Fruit fly (Drosophila melanogaster) whole organism, prepupa: Measurements from ENCODE around the gene CG43093.

Source experiments
- CG10631 ChIP-seq: fragments of 200-800 bp; sonication (Bioruptor generic); optimal IDR thresholded peaks from 2 replicates; lab custom pipeline; 2016; ENCODE audit warnings: missing biosample characterization, missing genetic modification characterization
- CG10669 ChIP-seq: fragments of 200-800 bp; sonication (Bioruptor generic); optimal IDR thresholded peaks from 3 replicates; lab custom pipeline; 2018; ENCODE audit warnings: missing biosample characterization, mild to moderate bottlenecking, missing genetic modification characterization, moderate library complexity
- CG11294 ChIP-seq: fragments of 200-800 bp; sonication (Bioruptor generic); IDR thresholded peaks from 2 replicates; pipeline ENCODE4 v1.3.6; 2022; ENCODE audit warnings: missing biosample characterization, missing genetic modification characterization
- CG11762 ChIP-seq: fragments of 200-800 bp; sonication (Bioruptor generic); optimal IDR thresholded peaks from 3 replicates; lab custom pipeline; 2016; ENCODE audit warnings: missing biosample characterization, missing genetic modification characterization; ENCODE audit not compliant: insufficient read depth
- CG11902 ChIP-seq: fragments of 200-800 bp; sonication (Bioruptor generic); optimal IDR thresholded peaks from 3 replicates; lab custom pipeline; 2016; ENCODE audit warnings: missing biosample characterization, missing genetic modification characterization
- CG15336 ChIP-seq: fragments of 200-800 bp; sonication (Bioruptor generic); IDR thresholded peaks from 2 replicates; pipeline ENCODE4 v1.3.6; 2022; ENCODE audit warnings: missing biosample characterization, missing genetic modification characterization
- CG16779 ChIP-seq: fragments of 200-800 bp; sonication (Bioruptor generic); optimal IDR thresholded peaks from 3 replicates; lab custom pipeline; 2017; ENCODE audit warnings: missing biosample characterization, mild to moderate bottlenecking, missing genetic modification characterization
- CG3032 ChIP-seq: fragments of 200-800 bp; optimal IDR thresholded peaks from 2 replicates; lab custom pipeline; 2019; ENCODE audit warnings: missing biosample characterization, mild to moderate bottlenecking, missing genetic modification characterization, moderate library complexity
- CG32006 ChIP-seq: fragments of 200-800 bp; sonication (Bioruptor generic); optimal IDR thresholded peaks from 3 replicates; lab custom pipeline; 2017; ENCODE audit warnings: missing biosample characterization, mild to moderate bottlenecking, missing genetic modification characterization
- CG3919 ChIP-seq: fragments of 200-800 bp; sonication (Bioruptor generic); optimal IDR thresholded peaks from 3 replicates; lab custom pipeline; 2016; ENCODE audit warnings: missing biosample characterization, missing genetic modification characterization
- CG4318 ChIP-seq: fragments of 200-800 bp; sonication (Bioruptor generic); optimal IDR thresholded peaks from 3 replicates; lab custom pipeline; 2017; ENCODE audit warnings: missing biosample characterization, mild to moderate bottlenecking, missing genetic modification characterization
- CG6276 ChIP-seq: fragments of 200-800 bp; sonication (Bioruptor generic); optimal IDR thresholded peaks from 2 replicates; lab custom pipeline; 2017; ENCODE audit warnings: missing biosample characterization, mild to moderate bottlenecking, missing genetic modification characterization
- CG6792 ChIP-seq: fragments of 200-800 bp; sonication (Bioruptor generic); optimal IDR thresholded peaks from 3 replicates; lab custom pipeline; 2016; ENCODE audit warnings: missing biosample characterization, missing genetic modification characterization
- CG7368 ChIP-seq: fragments of 200-800 bp; sonication (Bioruptor generic); optimal IDR thresholded peaks from 3 replicates; lab custom pipeline; 2016; ENCODE audit warnings: missing biosample characterization, missing genetic modification characterization
- CG8119 ChIP-seq: fragments of 200-800 bp; sonication (Bioruptor generic); IDR thresholded peaks from 3 replicates; pipeline ENCODE4 v1.3.6; 2022; ENCODE audit warnings: missing biosample characterization, missing genetic modification characterization
- CG8319 ChIP-seq: fragments of 200-800 bp; sonication (Bioruptor generic); optimal IDR thresholded peaks from 3 replicates; lab custom pipeline; 2016; ENCODE audit warnings: missing biosample characterization, missing genetic modification characterization
- CG8632 ChIP-seq: fragments of 200-800 bp; sonication (Bioruptor generic); optimal IDR thresholded peaks from 3 replicates; lab custom pipeline; 2016; ENCODE audit warnings: missing biosample characterization, missing genetic modification characterization
- CG9139 ChIP-seq: fragments of 200-800 bp; sonication (Bioruptor generic); optimal IDR thresholded peaks from 3 replicates; lab custom pipeline; 2017; ENCODE audit warnings: missing biosample characterization, mild to moderate bottlenecking, missing genetic modification characterization
- Eip75B ChIP-seq: fragments of 200-800 bp; sonication (Bioruptor generic); optimal IDR thresholded peaks from 3 replicates; lab custom pipeline; 2016; ENCODE audit warnings: missing biosample characterization, missing genetic modification characterization
- Ets21C ChIP-seq: fragments of 200-800 bp; sonication (Bioruptor generic); optimal IDR thresholded peaks from 3 replicates; lab custom pipeline; 2016; ENCODE audit warnings: missing biosample characterization, missing genetic modification characterization
- Ets96B ChIP-seq: fragments of 200-800 bp; optimal IDR thresholded peaks from 2 replicates; lab custom pipeline; 2019; ENCODE audit warnings: missing biosample characterization, mild to moderate bottlenecking, missing genetic modification characterization, moderate library complexity
- Gug ChIP-seq: fragments of 200-800 bp; sonication (Bioruptor generic); IDR thresholded peaks from 2 replicates; pipeline ENCODE4 v1.3.6; 2022; ENCODE audit warnings: missing biosample characterization, missing genetic modification characterization
- Hr38 ChIP-seq: sonication (Bioruptor generic); optimal IDR thresholded peaks from 2 replicates; lab custom pipeline; 2016; ENCODE audit warnings: missing biosample characterization, missing genetic modification characterization
- Hr4 ChIP-seq: fragments of 200-800 bp; sonication (Bioruptor generic); optimal IDR thresholded peaks from 3 replicates; lab custom pipeline; 2016; ENCODE audit warnings: missing biosample characterization, missing genetic modification characterization
- Met ChIP-seq: fragments of 200-800 bp; sonication (Bioruptor generic); optimal IDR thresholded peaks from 3 replicates; lab custom pipeline; 2016; ENCODE audit warnings: missing biosample characterization, missing genetic modification characterization
- achi ChIP-seq: fragments of 200-800 bp; sonication (Bioruptor generic); optimal IDR thresholded peaks from 3 replicates; lab custom pipeline; 2016; ENCODE audit warnings: missing biosample characterization, missing genetic modification characterization
- cyc ChIP-seq: fragments of 200-800 bp; sonication (Bioruptor generic); optimal IDR thresholded peaks from 3 replicates; lab custom pipeline; 2016; ENCODE audit warnings: missing biosample characterization, missing genetic modification characterization
- dac ChIP-seq: fragments of 200-800 bp; sonication (Bioruptor generic); optimal IDR thresholded peaks from 2 replicates; lab custom pipeline; 2017; ENCODE audit warnings: missing biosample characterization, mild to moderate bottlenecking, missing genetic modification characterization
- eg ChIP-seq: fragments of 200-800 bp; sonication (Bioruptor generic); IDR thresholded peaks from 3 replicates; pipeline ENCODE4 v1.3.6; 2022; ENCODE audit warnings: missing biosample characterization, missing genetic modification characterization
- esn ChIP-seq: fragments of 200-800 bp; sonication (Bioruptor generic); optimal IDR thresholded peaks from 2 replicates; lab custom pipeline; 2016; ENCODE audit warnings: missing biosample characterization, mild to moderate bottlenecking, missing genetic modification characterization, moderate library complexity
- fd59A ChIP-seq: fragments of 200-800 bp; sonication (Bioruptor generic); optimal IDR thresholded peaks from 2 replicates; lab custom pipeline; 2017; ENCODE audit warnings: missing biosample characterization, mild to moderate bottlenecking, missing genetic modification characterization, missing genetic modification reagents
- fkh ChIP-seq: fragments of 200-800 bp; sonication (Bioruptor generic); optimal IDR thresholded peaks from 3 replicates; lab custom pipeline; 2017; ENCODE audit warnings: missing biosample characterization, mild to moderate bottlenecking, missing genetic modification characterization, moderate library complexity
- pdm3 ChIP-seq: fragments of 200-800 bp; sonication (Bioruptor generic); optimal IDR thresholded peaks from 3 replicates; lab custom pipeline; 2016; ENCODE audit warnings: missing biosample characterization, missing genetic modification characterization
- salr ChIP-seq, 2 experiments: fragments of 200-800 bp; sonication (Bioruptor generic); optimal IDR thresholded peaks; 3 replicates each; lab custom pipeline; 2016 to 2018; ENCODE audit warnings: missing biosample characterization in 2 of 2, missing genetic modification characterization in 2 of 2, mild to moderate bottlenecking in 1 of 2
- ss ChIP-seq, 2 experiments: fragments of 200-800 bp; sonication (Bioruptor generic); optimal IDR thresholded peaks; 2 replicates in 1 of 2; 3 replicates in 1 of 2; lab custom pipeline; 2017 to 2018; ENCODE audit warnings: mild to moderate bottlenecking in 2 of 2, missing biosample characterization in 2 of 2, missing genetic modification characterization in 2 of 2, moderate library complexity in 1 of 2
- svp ChIP-seq: fragments of 200-800 bp; sonication (Bioruptor generic); peaks from one replicate; lab custom pipeline; 2016; ENCODE audit warnings: missing biosample characterization, missing genetic modification characterization
- topi ChIP-seq: fragments of 200-800 bp; sonication (Bioruptor generic); optimal IDR thresholded peaks from 3 replicates; lab custom pipeline; 2016; ENCODE audit warnings: missing biosample characterization, missing genetic modification characterization

CG43093 gene

DNA sequence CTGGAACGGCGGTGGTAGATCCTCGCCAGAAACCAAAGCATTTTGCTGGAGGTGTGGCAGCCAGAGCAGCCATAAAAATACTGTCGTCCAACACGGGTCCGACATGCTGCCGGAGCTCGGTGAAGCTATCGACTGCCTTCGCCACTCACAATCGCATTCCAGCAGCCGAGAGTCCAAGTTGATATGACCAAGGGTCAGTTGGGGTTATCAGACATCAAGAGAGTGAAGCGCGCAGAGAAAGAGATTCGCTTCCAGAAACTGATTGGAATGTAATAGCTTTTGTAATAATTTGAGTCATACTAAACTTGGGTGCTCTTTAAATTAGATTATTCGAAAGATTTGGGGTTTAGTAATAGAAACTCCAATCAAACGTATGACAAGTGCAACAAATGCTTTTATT is 6.5 kb downstream of the CG43093 start, which contains the start of gene Nepl14:
Gene Nepl14 (minus strand): TSS at position 125 of the 400 bp plus-strand sequence.
- TF ChIP-seq svp (peak; percentile 100), ss (GFP tag; optimal IDR thresholded peaks at IDR 0.05; lab: Kevin White, UChicago) (no peak)
- TF ChIP-seq, all 60 proteins: peak for 1

DNA sequence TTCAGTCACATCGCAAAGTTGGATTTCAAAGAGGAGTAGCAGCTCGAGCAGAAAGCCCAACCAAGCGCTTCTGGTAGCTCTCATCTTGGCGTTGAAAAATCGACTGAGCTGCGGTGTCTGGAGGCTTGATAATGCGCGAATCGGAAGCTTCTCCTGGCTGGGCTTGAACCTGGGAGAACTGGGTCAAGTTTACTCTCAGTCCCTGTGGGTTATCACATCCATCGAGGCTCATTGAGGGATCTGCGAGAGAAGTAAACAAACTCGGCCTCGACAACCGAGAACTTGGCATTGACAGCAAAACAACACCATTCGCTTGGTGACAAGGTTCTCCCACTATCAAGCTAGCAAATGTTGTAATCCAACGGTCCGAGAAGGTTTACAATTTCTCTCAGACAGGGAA is 9.1 kb downstream of the CG43093 start, which contains the start of gene Nepl13:
Gene Nepl13 (minus strand): TSS at position 89 of the 400 bp plus-strand sequence.
- peak; percentile 97 for TF ChIP-seq svp
- no peak for TF ChIP-seq CG8632

DNA sequence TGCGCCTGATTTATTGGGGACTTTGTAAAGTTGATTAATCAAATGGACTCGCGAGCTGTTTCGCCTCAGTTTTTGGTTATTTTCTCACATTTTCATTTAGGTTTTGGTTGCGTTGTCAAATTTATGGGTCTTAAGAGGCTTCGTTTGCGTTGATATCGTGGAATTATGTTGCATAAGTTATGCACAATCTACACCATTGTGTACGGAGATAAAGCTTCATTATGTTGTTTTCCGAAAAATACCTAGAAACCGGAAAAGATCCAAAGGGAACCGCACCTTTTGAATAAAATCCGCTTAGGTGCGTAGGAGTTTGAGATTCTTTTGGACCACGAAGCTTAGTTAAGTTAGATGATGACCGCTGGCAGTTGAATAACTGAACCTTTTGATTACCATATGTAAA is 13.0 kb downstream of the CG43093 start:
- TF ChIP-seq CG8632 (no peak), topi (GFP tag; lab: Kevin White, UChicago) (no peak), CG6276 (GFP tag; lab: Kevin White, UChicago) (no peak), CG3919 (no peak), fd59A (GFP tag; lab: Kevin White, UChicago) (no peak), CG3032 (tag; lab: Kevin White, UChicago) (no peak), esn (no peak), Met (no peak), CG10669 (GFP tag; lab: Kevin White, UChicago) (no peak), Gug (GFP tag; lab: Robert Waterston, UW) (no peak), Hr38 (GFP tag; lab: Kevin White, UChicago) (no peak), CG8319 (GFP tag; lab: Kevin White, UChicago) (no peak), CG6792 (GFP tag; lab: Kevin White, UChicago) (no peak)

DNA sequence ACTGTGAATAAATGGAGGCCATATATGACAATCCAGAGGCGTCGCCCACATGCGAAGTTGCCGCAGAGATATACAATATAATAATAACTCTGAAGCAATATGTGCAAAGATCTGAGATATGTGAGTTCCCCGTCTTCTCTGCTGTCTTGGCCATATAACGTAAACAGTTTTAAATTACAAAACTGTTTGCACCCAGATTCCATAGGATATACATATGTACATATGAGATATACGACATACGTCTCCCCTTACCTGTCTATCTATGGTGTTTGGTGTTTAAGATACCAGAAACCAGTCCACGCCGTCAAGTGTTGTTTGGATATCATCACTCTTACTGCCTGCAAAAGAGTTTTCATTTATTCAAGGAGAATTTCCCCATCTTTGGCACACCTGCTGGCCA is 13.8 kb downstream of the CG43093 start:
- TF ChIP-seq eg = 0 out of 3 replicates have a peak, but pooled peaks have one; percentile 17
- no peak for TF ChIP-seq Hr4 (GFP tag; lab: Kevin White, UChicago)
- TF ChIP-seq CG8119 (GFP tag; lab: Robert Waterston, UW) = no peak
- no peak for TF ChIP-seq CG3032 (tag; lab: Kevin White, UChicago)
- no peak for TF ChIP-seq achi
- TF ChIP-seq pdm3 (GFP tag; lab: Kevin White, UChicago) = no peak
- TF ChIP-seq Eip75B (GFP tag; lab: Kevin White, UChicago) = no peak
- TF ChIP-seq CG7368 (GFP tag; lab: Kevin White, UChicago) = no peak
- no peak for TF ChIP-seq CG11902
- TF ChIP-seq fkh (GFP tag; lab: Kevin White, UChicago) = peak; percentile 71

DNA sequence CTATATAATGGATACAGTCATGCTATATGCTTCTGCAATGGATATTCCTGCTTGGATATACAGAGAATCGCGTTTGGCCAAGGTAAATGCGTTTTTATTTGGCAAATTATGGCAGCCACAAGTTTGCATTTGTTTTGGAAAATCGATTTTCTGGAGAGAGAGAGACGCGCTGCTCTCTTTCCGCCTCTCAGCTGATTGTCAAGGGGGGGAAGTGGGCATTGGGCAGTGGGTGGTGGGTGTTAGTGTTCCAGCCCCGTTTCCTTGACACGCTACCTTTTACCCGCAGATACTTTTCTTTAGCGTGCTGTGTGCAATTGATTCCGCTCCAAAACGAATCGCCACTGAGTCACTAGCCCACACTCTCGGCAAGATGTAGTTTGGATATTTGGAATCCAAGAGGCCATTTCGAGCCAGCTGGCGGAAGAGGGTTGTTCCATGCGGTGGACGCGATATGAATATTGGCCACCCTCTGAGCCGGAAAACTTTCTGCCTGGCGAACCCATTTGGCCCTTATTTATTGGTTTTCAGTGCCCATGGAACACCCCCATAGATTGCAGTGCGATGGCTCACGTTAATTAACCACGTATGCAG is 14.8 kb downstream of the CG43093 start:
- TF ChIP-seq achi = no peak
- no peak for TF ChIP-seq Ets21C (GFP tag; lab: Kevin White, UChicago)
- 0 out of 3 replicates have a peak, but pooled peaks have one; percentile 11 for TF ChIP-seq eg
- no peak for TF ChIP-seq CG7368 (GFP tag; lab: Kevin White, UChicago)
- TF ChIP-seq CG11762 = no peak
- no peak for TF ChIP-seq CG9139 (GFP tag; lab: Kevin White, UChicago)
- no peak for TF ChIP-seq CG4318
- no peak for TF ChIP-seq CG3919
- TF ChIP-seq Eip75B (GFP tag; lab: Kevin White, UChicago) = no peak
- TF ChIP-seq, all 60 proteins: peak for 1

DNA sequence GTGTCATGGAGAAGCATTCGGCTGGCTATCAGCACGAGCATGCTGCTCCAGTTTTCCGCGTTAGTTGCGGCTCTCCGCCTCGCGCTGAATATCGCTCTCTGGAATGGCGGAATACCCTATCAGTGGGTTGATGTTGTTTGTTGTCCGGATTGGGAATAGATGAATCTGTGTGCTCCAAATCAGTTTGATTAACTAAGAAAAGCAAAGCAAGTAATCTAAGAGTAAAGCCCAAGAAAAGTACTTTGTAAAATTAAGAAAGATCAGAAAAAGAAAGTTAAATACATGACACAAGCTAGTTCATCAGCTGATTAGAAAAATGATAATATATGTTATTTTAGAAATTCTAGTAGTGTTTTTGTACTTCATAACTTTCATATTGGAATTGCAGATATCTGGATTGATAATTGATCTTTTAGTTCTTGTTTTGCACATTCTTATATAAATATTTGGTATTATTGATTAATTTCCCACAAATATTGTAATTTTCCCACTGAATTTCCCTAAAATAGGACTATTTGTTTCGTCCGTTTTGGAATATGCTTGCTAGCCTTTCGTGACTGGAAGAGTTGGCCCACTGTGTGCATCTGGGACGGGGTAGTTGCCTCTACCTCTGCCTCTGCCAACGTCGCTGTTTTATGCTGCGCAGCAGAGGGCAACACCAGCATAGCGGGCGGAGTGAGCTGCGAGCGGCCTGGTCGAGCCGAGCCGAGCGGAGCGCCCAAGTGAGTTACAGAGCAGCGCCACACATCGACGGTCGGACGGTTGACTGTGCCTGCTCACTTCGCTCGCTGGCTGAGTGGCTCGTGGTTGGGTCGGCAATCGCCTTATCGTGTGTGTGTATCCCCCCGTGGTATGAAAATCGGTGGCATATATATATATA is 16.0 kb downstream of the CG43093 start:
- TF ChIP-seq salr (GFP tag; optimal IDR thresholded peaks at IDR 0.05; lab: Kevin White, UChicago) (peak in 1 of 2 experiments; percentile 60), Ets96B (tag; lab: Kevin White, UChicago) (no peak), CG4318 (peak; percentile 51), CG6276 (GFP tag; lab: Kevin White, UChicago) (peak; percentile 55), CG16779 (tag; lab: Kevin White, UChicago) (peak; percentile 45), Eip75B (GFP tag; lab: Kevin White, UChicago) (peak; percentile 16), CG15336 (GFP tag; lab: Robert Waterston, UW) (0 out of 2 replicates have a peak, but pooled peaks have one; percentile 7), achi (peak; percentile 38), CG10631 (peak; percentile 23), Hr4 (GFP tag; lab: Kevin White, UChicago) (peak; percentile 42), fd59A (GFP tag; lab: Kevin White, UChicago) (no peak), CG3919 (no peak), CG32006 (GFP tag; lab: Kevin White, UChicago) (peak; percentile 77), esn (peak; percentile 14), cyc (GFP tag; lab: Kevin White, UChicago) (no peak), eg (peak; percentile 56; the same call in 2 of the 3 replicates), dac (GFP tag; lab: Kevin White, UChicago) (peak; percentile 10), Ets21C (GFP tag; lab: Kevin White, UChicago) (no peak), CG11294 (GFP tag; lab: Robert Waterston, UW) (peak; percentile 13; the same call in 1 of the 2 replicates)
